Fruit fly (Drosophila melanogaster): ENCODE results near the gene CG11975.

The CG11975 gene

dm6 chr3R:9003600-9004223 is 10.7 kb downstream of the CG11975 start, which contains the start of the genes CG31100 and CG11980:
Gene CG31100 (minus strand): TSS chr3R:9003650.
Gene CG11980 (plus strand): TSS chr3R:9004017.
- TF ChIP-seq CG32121 (GFP tag; IDR thresholded peaks at IDR 0.05) (no peak), CG13204 (GFP tag; optimal IDR thresholded peaks at IDR 0.05) (no peak), CG8301 (tag; optimal IDR thresholded peaks at IDR 0.05) (no peak), CG17806 (tag; optimal IDR thresholded peaks at IDR 0.05) (no peak), CG15710 (tag; optimal IDR thresholded peaks at IDR 0.05) (no peak), CG8159 (tag; optimal IDR thresholded peaks at IDR 0.05) (no peak), CG34367 (tag; optimal IDR thresholded peaks at IDR 0.05) (no peak), CG9948 (tag; optimal IDR thresholded peaks at IDR 0.05) (no peak), fd96Ca (GFP tag; IDR thresholded peaks at IDR 0.05) (no peak), CG12605 (GFP tag; IDR thresholded peaks at IDR 0.05) (no peak), gl (tag; optimal IDR thresholded peaks at IDR 0.05) (no peak), CG10348 (GFP tag; IDR thresholded peaks at IDR 0.05) (no peak), D1 (tag; optimal IDR thresholded peaks at IDR 0.05) (no peak), rn (GFP tag; IDR thresholded peaks at IDR 0.05) (no peak), Ets98B (GFP tag; IDR thresholded peaks at IDR 0.05) (no peak)

- TF ChIP-seq CG4496 (GFP tag; IDR thresholded peaks at IDR 0.05): 0 out of 3 replicates have a peak, but pooled peaks have one; percentile 7
- no peak for TF ChIP-seq Ets98B (GFP tag; IDR thresholded peaks at IDR 0.05)
Measured at dm6 chr3R:9006129-9006528, 13.1 kb downstream of the CG11975 start, which contains the start of the genes Prosbeta3 and Iru. Gene Prosbeta3 (minus strand): TSS chr3R:9006226. Gene Iru (plus strand): TSS chr3R:9006456.

- TF ChIP-seq rn (GFP tag; IDR thresholded peaks at IDR 0.05) (no peak), Pif1B (GFP tag; optimal IDR thresholded peaks at IDR 0.05) (no peak), CG8159 (tag; optimal IDR thresholded peaks at IDR 0.05) (no peak), Ets98B (GFP tag; IDR thresholded peaks at IDR 0.05) (no peak), D1 (tag; optimal IDR thresholded peaks at IDR 0.05) (no peak), CG13204 (GFP tag; optimal IDR thresholded peaks at IDR 0.05) (no peak), gl (tag; optimal IDR thresholded peaks at IDR 0.05) (no peak), CG34367 (tag; optimal IDR thresholded peaks at IDR 0.05) (no peak), CG32121 (GFP tag; IDR thresholded peaks at IDR 0.05) (no peak), fd96Ca (GFP tag; IDR thresholded peaks at IDR 0.05) (no peak), CG10348 (GFP tag; IDR thresholded peaks at IDR 0.05) (no peak), CG8301 (tag; optimal IDR thresholded peaks at IDR 0.05) (no peak), Pif1A (GFP tag; optimal IDR thresholded peaks at IDR 0.05) (no peak)
Measured at dm6 chr3R:9007258-9007657, 14.2 kb downstream of the CG11975 start.

dm6 chr3R:9008202-9008601 is 15.1 kb downstream of the CG11975 start, which contains the start of gene CG11983:
Gene CG11983 (plus strand): TSS chr3R:9008321.
- peak; percentile 1 for TF ChIP-seq gl (tag; optimal IDR thresholded peaks at IDR 0.05)
- TF ChIP-seq CG15710 (tag; optimal IDR thresholded peaks at IDR 0.05): peak; percentile 26
- no peak for TF ChIP-seq rn (GFP tag; IDR thresholded peaks at IDR 0.05)
- TF ChIP-seq EcR (GFP tag; optimal IDR thresholded peaks at IDR 0.05): peak; percentile 9

- no peak for TF ChIP-seq CG34367 (tag; optimal IDR thresholded peaks at IDR 0.05)
- peak; percentile 89 for TF ChIP-seq CG32121 (GFP tag; IDR thresholded peaks at IDR 0.05)
- peak; percentile 60; the same call in 2 of the 3 replicates for TF ChIP-seq fd96Ca (GFP tag; IDR thresholded peaks at IDR 0.05)
- no peak for TF ChIP-seq D1 (tag; optimal IDR thresholded peaks at IDR 0.05)
- peak; percentile 48; the same call in 1 of the 2 replicates for TF ChIP-seq Ets98B (GFP tag; IDR thresholded peaks at IDR 0.05)
- TF ChIP-seq CG13204 (GFP tag; optimal IDR thresholded peaks at IDR 0.05): no peak
- TF ChIP-seq CG4496 (GFP tag; IDR thresholded peaks at IDR 0.05): peak; percentile 34; the same call in 1 of the 3 replicates
- TF ChIP-seq Pif1B (GFP tag; optimal IDR thresholded peaks at IDR 0.05): no peak
Measured at dm6 chr3R:9010695-9011094, 17.6 kb downstream of the CG11975 start.

- no peak for TF ChIP-seq CG13204 (GFP tag; optimal IDR thresholded peaks at IDR 0.05)
- TF ChIP-seq Snoo (tag; optimal IDR thresholded peaks at IDR 0.05): no peak
- TF ChIP-seq Pif1B (GFP tag; optimal IDR thresholded peaks at IDR 0.05): no peak
- no peak for TF ChIP-seq EcR (GFP tag; optimal IDR thresholded peaks at IDR 0.05)
- no peak for TF ChIP-seq CG9948 (tag; optimal IDR thresholded peaks at IDR 0.05)
- no peak for TF ChIP-seq CG12605 (GFP tag; IDR thresholded peaks at IDR 0.05)
- no peak for TF ChIP-seq CG8159 (tag; optimal IDR thresholded peaks at IDR 0.05)
- no peak for TF ChIP-seq CG15710 (tag; optimal IDR thresholded peaks at IDR 0.05)
- TF ChIP-seq CG14655 (GFP tag; optimal IDR thresholded peaks at IDR 0.05): no peak
- peak; percentile 85 for TF ChIP-seq CG32121 (GFP tag; IDR thresholded peaks at IDR 0.05)
- TF ChIP-seq Ets98B (GFP tag; IDR thresholded peaks at IDR 0.05): no peak
- TF ChIP-seq Pif1A (GFP tag; optimal IDR thresholded peaks at IDR 0.05): no peak
- no peak for TF ChIP-seq gl (tag; optimal IDR thresholded peaks at IDR 0.05)
- 0 out of 3 replicates have a peak, but pooled peaks have one; percentile 31 for TF ChIP-seq fd96Ca (GFP tag; IDR thresholded peaks at IDR 0.05)
- TF ChIP-seq rn (GFP tag; IDR thresholded peaks at IDR 0.05): no peak
Measured at dm6 chr3R:9011708-9012107, 18.7 kb downstream of the CG11975 start.
